Worm (Caenorhabditis elegans) whole organism, L1 larva: ENCODE results near the gene C14C10.10.

Experiments used
- aly-2 ChIP-seq: fragments of 150-350 bp; optimal IDR thresholded peaks from 2 replicates; lab custom pipeline; 2014; ENCODE audit warnings: missing biosample characterization, missing genetic modification characterization
- pqm-1 ChIP-seq: sonication (generic microtip); optimal IDR thresholded peaks from 3 replicates; lab custom pipeline; 2017; ENCODE audit warnings: missing biosample characterization, missing genetic modification characterization
- ztf-11 ChIP-seq, 2 experiments: sonication (generic microtip); optimal IDR thresholded peaks; 2 replicates each; lab custom pipeline; 2016 to 2017; ENCODE audit warnings: missing genetic modification characterization in 2 of 2, missing biosample characterization in 1 of 2, missing compliant biosample characterization in 1 of 2

- TF ChIP-seq ztf-11 (tag; optimal IDR thresholded peaks at IDR 0.05; lab: Kevin White, UChicago) = no peak
- TF ChIP-seq pqm-1 (tag; lab: Kevin White, UChicago) = no peak
- TF ChIP-seq aly-2 (tag; lab: Kevin White, UChicago) = peak; percentile 81
Observed at ce11 chrV:12551638-12552478, 47.1 kb downstream of the C14C10.10 start.
